Worm (Caenorhabditis elegans): ENCODE measurements around the gene ccf-1.

- TF ChIP-seq zag-1 (tag; optimal IDR thresholded peaks at IDR 0.05) (no peak), nfya-1 (tag; optimal IDR thresholded peaks at IDR 0.05; ENCODE audit: insufficient read depth) (no peak), pqm-1 (tag; optimal IDR thresholded peaks at IDR 0.05) (no peak), nhr-12 (tag; optimal IDR thresholded peaks at IDR 0.05) (no peak), lin-39 (tag; optimal IDR thresholded peaks at IDR 0.05) (no peak)
These were observed 2.9 kb downstream of the ccf-1 start for ce11 chrIII:11917090-11917489.

Measured in whole organism, L3 larva.